Fruit fly (Drosophila melanogaster) whole organism, embryonic: ENCODE results near the gene Gr64d.
A peak's percentile ranks its signal among the peaks of the same experiment; 100 is the strongest.

Experiments used
- Ada2b ChIP-seq: fragments of 200-800 bp; sonication (Bioruptor generic); IDR thresholded peaks from 2 replicates; pipeline ENCODE4 v1.3.6; 2022; ENCODE audit warnings: missing biosample characterization, missing genetic modification characterization
- Atf-2 ChIP-seq: fragments of 200-800 bp; sonication (Bioruptor generic); optimal IDR thresholded peaks from 2 replicates; lab custom pipeline; 2016; ENCODE audit warnings: missing biosample characterization, missing genetic modification characterization
- BtbVII ChIP-seq: fragments of 200-800 bp; sonication (Bioruptor generic); optimal IDR thresholded peaks from 3 replicates; lab custom pipeline; 2017; ENCODE audit warnings: missing biosample characterization, mild to moderate bottlenecking, missing genetic modification characterization
- CG10654 ChIP-seq: fragments of 200-800 bp; sonication (Bioruptor generic); optimal IDR thresholded peaks from 2 replicates; lab custom pipeline; 2016; ENCODE audit warnings: missing biosample characterization, missing genetic modification characterization
- CG11695 ChIP-seq: fragments of 200-800 bp; sonication (Bioruptor generic); IDR thresholded peaks from 3 replicates; pipeline ENCODE4 v1.3.6; 2022; ENCODE audit warnings: missing biosample characterization, missing genetic modification characterization
- CG12071 ChIP-seq: fragments of 200-800 bp; sonication (Bioruptor generic); optimal IDR thresholded peaks from 3 replicates; lab custom pipeline; 2018; ENCODE audit warnings: missing biosample characterization, mild to moderate bottlenecking, missing genetic modification characterization
- CG1602 ChIP-seq: fragments of 200-800 bp; sonication (Bioruptor generic); optimal IDR thresholded peaks from 3 replicates; lab custom pipeline; 2016; ENCODE audit warnings: missing biosample characterization, missing genetic modification characterization
- CG16815 ChIP-seq: fragments of 200-800 bp; sonication (Bioruptor generic); optimal IDR thresholded peaks from 3 replicates; lab custom pipeline; 2017; ENCODE audit warnings: missing biosample characterization, mild to moderate bottlenecking, missing genetic modification characterization
- CG17359 ChIP-seq: fragments of 200-800 bp; sonication (Bioruptor generic); optimal IDR thresholded peaks from 3 replicates; lab custom pipeline; 2018; ENCODE audit warnings: missing biosample characterization, mild to moderate bottlenecking, missing genetic modification characterization, moderate library complexity
- CG17361 ChIP-seq: fragments of 200-800 bp; sonication (Bioruptor generic); IDR thresholded peaks from 3 replicates; pipeline ENCODE4 v1.3.6; 2022; ENCODE audit warnings: missing biosample characterization, missing genetic modification characterization
- CG2712 ChIP-seq: fragments of 200-800 bp; optimal IDR thresholded peaks from 3 replicates; lab custom pipeline; 2019; ENCODE audit warnings: missing biosample characterization, mild to moderate bottlenecking, missing genetic modification characterization, moderate library complexity
- CG3163 ChIP-seq: fragments of 200-800 bp; sonication (Bioruptor generic); optimal IDR thresholded peaks from 3 replicates; lab custom pipeline; 2016; ENCODE audit warnings: missing biosample characterization, missing genetic modification characterization
- CG4707 ChIP-seq: fragments of 200-800 bp; sonication (Bioruptor generic); optimal IDR thresholded peaks from 2 replicates; lab custom pipeline; 2018; ENCODE audit warnings: missing biosample characterization, mild to moderate bottlenecking, missing genetic modification characterization, moderate library complexity
- CG6175 ChIP-seq: fragments of 200-800 bp; sonication (Bioruptor generic); IDR thresholded peaks from 3 replicates; pipeline ENCODE4 v1.3.6; 2022; ENCODE audit warnings: missing biosample characterization, missing genetic modification characterization
- CG6254 ChIP-seq: fragments of 200-800 bp; sonication (Bioruptor generic); optimal IDR thresholded peaks from 3 replicates; lab custom pipeline; 2017; ENCODE audit warnings: mild to moderate bottlenecking, missing biosample characterization, missing genetic modification reagents, missing genetic modification characterization
- CG6654 ChIP-seq: fragments of 200-800 bp; sonication (Bioruptor generic); optimal IDR thresholded peaks from 2 replicates; lab custom pipeline; 2017; ENCODE audit warnings: missing biosample characterization, mild to moderate bottlenecking, missing genetic modification characterization
- CG6813 ChIP-seq: fragments of 200-800 bp; sonication (Bioruptor generic); optimal IDR thresholded peaks from 2 replicates; lab custom pipeline; 2017; ENCODE audit warnings: missing biosample characterization, missing genetic modification characterization, mild to moderate bottlenecking, moderate library complexity, missing genetic modification reagents
- CG7963 ChIP-seq: fragments of 200-800 bp; sonication (Bioruptor generic); IDR thresholded peaks from 3 replicates; pipeline ENCODE4 v1.3.6; 2022; ENCODE audit warnings: missing biosample characterization, missing genetic modification characterization; ENCODE audit not compliant: partially characterized antibody
- CG8089 ChIP-seq: fragments of 200-800 bp; sonication (Bioruptor generic); optimal IDR thresholded peaks from 3 replicates; lab custom pipeline; 2016; ENCODE audit warnings: missing biosample characterization, missing genetic modification characterization
- Dad ChIP-seq: fragments of 200-800 bp; sonication (Bioruptor generic); optimal IDR thresholded peaks from 3 replicates; lab custom pipeline; 2016; ENCODE audit warnings: missing biosample characterization, missing genetic modification characterization
- Dip3 ChIP-seq: fragments of 200-800 bp; sonication (Bioruptor generic); optimal IDR thresholded peaks from 3 replicates; lab custom pipeline; 2016; ENCODE audit warnings: missing biosample characterization, missing genetic modification characterization
- Gug ChIP-seq: fragments of 200-800 bp; sonication (Bioruptor generic); IDR thresholded peaks from 4 replicates; pipeline ENCODE4 v1.3.6; 2022; ENCODE audit warnings: missing biosample characterization, missing genetic modification characterization
- Hr78 ChIP-seq, 2 experiments: fragments of 200-800 bp in 1 of 2; fragments of >200 bp in 1 of 2; sonication (Bioruptor generic) in 1 of 2; optimal IDR thresholded peaks; 2 replicates each; lab custom pipeline; 2017 to 2019; ENCODE audit warnings: missing biosample characterization in 2 of 2, missing genetic modification characterization in 2 of 2, mild to moderate bottlenecking in 1 of 2, moderate library complexity in 1 of 2
- Hsf ChIP-seq: fragments of 200-800 bp; sonication (Bioruptor generic); optimal IDR thresholded peaks from 3 replicates; lab custom pipeline; 2016; ENCODE audit warnings: missing biosample characterization, missing genetic modification characterization
- MESR4 ChIP-seq: fragments of 200-800 bp; sonication (Bioruptor generic); optimal IDR thresholded peaks from 2 replicates; lab custom pipeline; 2018; ENCODE audit warnings: missing biosample characterization, mild to moderate bottlenecking, missing genetic modification characterization, moderate library complexity
- Nf-YC ChIP-seq: fragments of 200-800 bp; optimal IDR thresholded peaks from 3 replicates; lab custom pipeline; 2019; ENCODE audit warnings: missing biosample characterization, mild to moderate bottlenecking, missing genetic modification characterization, moderate library complexity
- Scr ChIP-seq: fragments of 200-800 bp; sonication (Bioruptor generic); IDR thresholded peaks from 2 replicates; pipeline ENCODE4 v1.3.6; 2022; ENCODE audit warnings: missing biosample characterization, missing genetic modification characterization; ENCODE audit not compliant: partially characterized antibody
- Six4 ChIP-seq: fragments of 200-800 bp; sonication (Bioruptor generic); optimal IDR thresholded peaks from 2 replicates; lab custom pipeline; 2016; ENCODE audit warnings: missing biosample characterization, missing genetic modification characterization
- ac ChIP-seq: fragments of 200-800 bp; sonication (Bioruptor generic); optimal IDR thresholded peaks from 3 replicates; lab custom pipeline; 2017; ENCODE audit warnings: missing biosample characterization, mild to moderate bottlenecking, missing genetic modification characterization
- ara ChIP-seq: fragments of 200-800 bp; sonication (Bioruptor generic); IDR thresholded peaks from 2 replicates; pipeline ENCODE4 v1.3.6; 2022; ENCODE audit warnings: missing biosample characterization, missing genetic modification characterization
- bigmax ChIP-seq: fragments of 200-800 bp; sonication (Bioruptor generic); optimal IDR thresholded peaks from 2 replicates; lab custom pipeline; 2018; ENCODE audit warnings: missing biosample characterization, mild to moderate bottlenecking, missing genetic modification characterization
- chm ChIP-seq: fragments of 200-800 bp; sonication (Bioruptor generic); IDR thresholded peaks from 2 replicates; pipeline ENCODE4 v1.3.6; 2022; ENCODE audit warnings: missing biosample characterization, missing genetic modification characterization
- crp ChIP-seq, 2 experiments: fragments of 200-800 bp; sonication (Bioruptor generic); optimal IDR thresholded peaks; 2 replicates in 1 of 2; 3 replicates in 1 of 2; lab custom pipeline; 2017; ENCODE audit warnings: missing biosample characterization in 2 of 2, missing genetic modification characterization in 2 of 2, mild to moderate bottlenecking in 1 of 2, moderate library complexity in 1 of 2
- disco-r ChIP-seq: fragments of 200-800 bp; sonication (Bioruptor generic); optimal IDR thresholded peaks from 2 replicates; lab custom pipeline; 2016; ENCODE audit warnings: missing biosample characterization, missing genetic modification characterization
- dpn ChIP-seq, 2 experiments: fragments of 200-800 bp; sonication (Bioruptor generic); optimal IDR thresholded peaks; 3 replicates each; lab custom pipeline; 2016; ENCODE audit warnings: missing biosample characterization in 2 of 2, missing genetic modification characterization in 2 of 2
- fd64A ChIP-seq: fragments of 200-800 bp; sonication (Bioruptor generic); optimal IDR thresholded peaks from 3 replicates; lab custom pipeline; 2018; ENCODE audit warnings: missing biosample characterization, mild to moderate bottlenecking, missing genetic modification characterization
- fd96Cb ChIP-seq: fragments of 200-800 bp; sonication (Bioruptor generic); optimal IDR thresholded peaks from 2 replicates; lab custom pipeline; 2018; ENCODE audit warnings: missing biosample characterization, mild to moderate bottlenecking, missing genetic modification characterization, moderate library complexity
- h ChIP-seq: fragments of >200 bp; optimal IDR thresholded peaks from 2 replicates; lab custom pipeline; 2017
- hth ChIP-seq: fragments of >200 bp; optimal IDR thresholded peaks from 2 replicates; lab custom pipeline; 2017; ENCODE audit warnings: inconsistent platforms
- luna ChIP-seq: fragments of 200-800 bp; sonication (Bioruptor generic); optimal IDR thresholded peaks from 2 replicates; lab custom pipeline; 2016; ENCODE audit warnings: missing biosample characterization, missing genetic modification characterization
- oc ChIP-seq: fragments of 200-800 bp; sonication (Bioruptor generic); optimal IDR thresholded peaks from 2 replicates; lab custom pipeline; 2018; ENCODE audit warnings: missing biosample characterization, mild to moderate bottlenecking, missing genetic modification characterization, moderate library complexity
- org-1 ChIP-seq: fragments of 200-800 bp; sonication (Bioruptor generic); optimal IDR thresholded peaks from 2 replicates; lab custom pipeline; 2017; ENCODE audit warnings: missing biosample characterization, missing genetic modification characterization
- pita ChIP-seq: fragments of 200-800 bp; sonication (Bioruptor generic); optimal IDR thresholded peaks from 2 replicates; lab custom pipeline; 2017; ENCODE audit warnings: missing biosample characterization, mild to moderate bottlenecking, missing genetic modification characterization
- pnt ChIP-seq: fragments of 200-800 bp; sonication (Bioruptor generic); optimal IDR thresholded peaks from 3 replicates; lab custom pipeline; 2016; ENCODE audit warnings: missing biosample characterization, missing genetic modification characterization
- ranshi ChIP-seq: fragments of 200-800 bp; sonication (Bioruptor generic); IDR thresholded peaks from 2 replicates; pipeline ENCODE4 v1.3.6; 2022; ENCODE audit warnings: missing biosample characterization, missing genetic modification characterization
- slou ChIP-seq: fragments of 200-800 bp; sonication (Bioruptor generic); optimal IDR thresholded peaks from 3 replicates; lab custom pipeline; 2016; ENCODE audit warnings: missing biosample characterization, missing genetic modification characterization
- sqz ChIP-seq: fragments of 200-800 bp; sonication (Bioruptor generic); optimal IDR thresholded peaks from 3 replicates; lab custom pipeline; 2018; ENCODE audit warnings: missing biosample characterization, mild to moderate bottlenecking, missing genetic modification characterization
- tio ChIP-seq: fragments of 200-800 bp; sonication (Bioruptor generic); optimal IDR thresholded peaks from 2 replicates; lab custom pipeline; 2017; ENCODE audit warnings: missing biosample characterization, missing genetic modification characterization, inconsistent platforms
- ttk ChIP-seq: fragments of 200-800 bp; sonication (Bioruptor generic); IDR thresholded peaks from 2 replicates; pipeline ENCODE4 v2.1.2; 2022; ENCODE audit warnings: missing biosample characterization, missing genetic modification characterization
- wor ChIP-seq: fragments of 200-800 bp; sonication (Bioruptor generic); IDR thresholded peaks from 2 replicates; pipeline ENCODE4 v1.3.6; 2022; ENCODE audit warnings: missing biosample characterization, missing genetic modification characterization

Gene Gr64d

dm6 chr3L:4070221-4070995 lies 38.5 kb downstream of the Gr64d start (continued):
- peak; percentile 75 for TF ChIP-seq CG17361 (GFP tag; lab: Robert Waterston, UW)
- peak; percentile 62 for TF ChIP-seq fd64A (GFP tag; lab: Kevin White, UChicago)
- TF ChIP-seq bigmax (GFP tag; lab: Kevin White, UChicago), result no peak
- no peak for TF ChIP-seq CG2712 (tag; lab: Kevin White, UChicago)
- TF ChIP-seq crp (GFP tag; optimal IDR thresholded peaks at IDR 0.05; lab: Kevin White, UChicago), result peak in 1 of 2 experiments; percentile 24
- TF ChIP-seq disco-r (GFP tag; lab: Kevin White, UChicago), result peak; percentile 74
- peak in 1 of 2 experiments; percentile 32 for TF ChIP-seq Hr78 (GFP tag; optimal IDR thresholded peaks at IDR 0.05; lab: Kevin White, UChicago)
- TF ChIP-seq dpn (GFP tag; optimal IDR thresholded peaks at IDR 0.05; lab: Kevin White, UChicago), result peak; percentile 83 to 89
- TF ChIP-seq Atf-2 (GFP tag; lab: Kevin White, UChicago), result peak; percentile 86
- TF ChIP-seq luna (GFP tag; lab: Kevin White, UChicago), result no peak
- peak; percentile 63 for TF ChIP-seq Six4 (GFP tag; lab: Kevin White, UChicago)
- peak; percentile 83 for TF ChIP-seq slou (GFP tag; lab: Kevin White, UChicago)
- no peak for TF ChIP-seq hth
- peak; percentile 4 for TF ChIP-seq ac (GFP tag; lab: Kevin White, UChicago)
- peak; percentile 77 for TF ChIP-seq CG10654
- no peak for TF ChIP-seq pita (GFP tag; lab: Kevin White, UChicago)
- TF ChIP-seq ttk (GFP tag; lab: Robert Waterston, UW), result peak; percentile 91
- peak; percentile 81 for TF ChIP-seq CG16815 (GFP tag; lab: Kevin White, UChicago)
- TF ChIP-seq fd96Cb, result peak; percentile 82
- TF ChIP-seq Gug (GFP tag; lab: Robert Waterston, UW), result peak; percentile 92
- peak; percentile 81 for TF ChIP-seq CG6175 (GFP tag; lab: Robert Waterston, UW)
- TF ChIP-seq Scr (GFP tag; lab: Robert Waterston, UW), result no peak
- TF ChIP-seq chm (GFP tag; lab: Robert Waterston, UW), result no peak
- TF ChIP-seq Dip3, result peak; percentile 95
- TF ChIP-seq CG4707 (GFP tag; lab: Kevin White, UChicago), result peak; percentile 72
- TF ChIP-seq oc (tag; lab: Kevin White, UChicago), result peak; percentile 90
- peak; percentile 89 for TF ChIP-seq CG12071 (GFP tag; lab: Kevin White, UChicago)
- peak; percentile 92 for TF ChIP-seq Hsf (GFP tag; lab: Kevin White, UChicago)
- TF ChIP-seq MESR4 (GFP tag; lab: Kevin White, UChicago), result no peak
- peak; percentile 63 for TF ChIP-seq org-1 (GFP tag; lab: Kevin White, UChicago)
- TF ChIP-seq BtbVII (GFP tag; lab: Kevin White, UChicago), result peak; percentile 77
- TF ChIP-seq CG17359, result peak; percentile 92
- peak; percentile 87 for TF ChIP-seq CG11695 (GFP tag; lab: Robert Waterston, UW)
- TF ChIP-seq Nf-YC (tag; lab: Kevin White, UChicago), result no peak
- peak; percentile 84 for TF ChIP-seq pnt (GFP tag; lab: Kevin White, UChicago)
- peak; percentile 69 for TF ChIP-seq CG6654 (GFP tag; lab: Kevin White, UChicago)
- peak; percentile 95 for TF ChIP-seq Ada2b
- TF ChIP-seq tio (GFP tag; lab: Kevin White, UChicago), result peak; percentile 73
- peak; percentile 92 for TF ChIP-seq ranshi (GFP tag; lab: Robert Waterston, UW)
- TF ChIP-seq Dad (GFP tag; lab: Kevin White, UChicago), result peak; percentile 76
- TF ChIP-seq CG6813 (GFP tag; lab: Kevin White, UChicago), result peak; percentile 70
- peak; percentile 86 for TF ChIP-seq CG8089 (GFP tag; lab: Kevin White, UChicago)
- TF ChIP-seq CG7963 (GFP tag; lab: Robert Waterston, UW), result no peak
- peak; percentile 9 for TF ChIP-seq sqz (GFP tag; lab: Kevin White, UChicago)
- no peak for TF ChIP-seq h
- TF ChIP-seq wor (GFP tag; lab: Robert Waterston, UW), result peak; percentile 89
- TF ChIP-seq CG6254 (GFP tag; lab: Kevin White, UChicago), result peak; percentile 54
- TF ChIP-seq CG1602 (GFP tag; lab: Kevin White, UChicago), result peak; percentile 72
- TF ChIP-seq CG3163 (GFP tag; lab: Kevin White, UChicago), result peak; percentile 71
- TF ChIP-seq ara, result peak; percentile 88
